Worm (Caenorhabditis elegans): ENCODE measurements around the gene C08F8.3.

DNA sequence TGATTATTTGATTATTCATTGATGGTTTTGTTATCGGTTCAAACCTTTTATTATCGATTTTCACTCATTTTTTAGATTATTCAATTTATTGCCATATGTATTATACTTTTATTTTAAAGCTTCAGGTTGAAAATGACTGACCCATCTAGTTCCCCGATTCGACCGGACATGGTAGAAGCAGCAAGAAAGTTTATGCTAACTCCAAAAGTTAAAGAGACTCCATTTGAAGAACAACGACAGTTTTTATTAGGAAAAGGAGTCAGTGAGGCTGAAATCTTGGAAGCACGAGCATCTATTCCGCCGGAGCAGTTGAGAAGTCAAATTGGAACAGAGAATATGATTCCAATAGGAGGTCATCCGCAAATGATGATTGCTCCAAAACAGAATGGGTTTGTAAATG lies 28.2 kb downstream of the C08F8.3 start, which contains the start of gene prx-14:
- TF ChIP-seq nhr-25 (tag; optimal IDR thresholded peaks at IDR 0.05), result no peak
- no peak for TF ChIP-seq zag-1 (tag; optimal IDR thresholded peaks at IDR 0.05)
- TF ChIP-seq snpc-4 (tag; optimal IDR thresholded peaks at IDR 0.05), result no peak
- TF ChIP-seq nhr-10 (tag; optimal IDR thresholded peaks at IDR 0.05), result no peak
- no peak for TF ChIP-seq R02D3.7 (tag; optimal IDR thresholded peaks at IDR 0.05)
- no peak for TF ChIP-seq skn-1 (tag; optimal IDR thresholded peaks at IDR 0.05)

All from whole organism, L2 larva.